Fruit fly (Drosophila melanogaster): ENCODE data around the gene Dph5.

dm6 chr3R:22584582-22584981, 1.6 kb upstream of the Dph5 start, which contains the start of the genes CG33107 and CG6937:
- TF ChIP-seq psq (optimal IDR thresholded peaks at IDR 0.05) (no peak), CG8478 (optimal IDR thresholded peaks at IDR 0.05) (no peak), pan (optimal IDR thresholded peaks at IDR 0.05) (no peak), Dll (optimal IDR thresholded peaks at IDR 0.05) (no peak), EcR (GFP tag; optimal IDR thresholded peaks at IDR 0.05) (no peak), usp (GFP tag; optimal IDR thresholded peaks at IDR 0.05) (no peak)

Data from whole organism.